Worm (Caenorhabditis elegans) whole organism, L1 larva: Measurements from ENCODE around the gene K12H6.10.

ENCODE experiments used
- Y116A8C.19 ChIP-seq: sonication (generic microtip); optimal IDR thresholded peaks from 2 replicates; lab custom pipeline; 2016; ENCODE audit warnings: missing compliant biosample characterization, missing genetic modification characterization, borderline replicate concordance
- aly-2 ChIP-seq: fragments of 150-350 bp; optimal IDR thresholded peaks from 2 replicates; lab custom pipeline; 2014; ENCODE audit warnings: missing biosample characterization, missing genetic modification characterization
- ama-1 ChIP-seq: fragments of 150-350 bp; optimal IDR thresholded peaks from 2 replicates; lab custom pipeline; 2014
- elt-2 ChIP-seq: sonication (generic microtip); optimal IDR thresholded peaks from 2 replicates; lab custom pipeline; 2016; ENCODE audit warnings: missing genetic modification characterization, mild to moderate bottlenecking, inconsistent platforms, missing compliant biosample characterization, missing genetic modification reagents
- fkh-4 ChIP-seq: sonication (generic microtip); optimal IDR thresholded peaks from 2 replicates; lab custom pipeline; 2016; ENCODE audit warnings: missing compliant biosample characterization, missing genetic modification characterization, borderline replicate concordance
- fos-1 ChIP-seq: fragments of 150-350 bp; optimal IDR thresholded peaks from 2 replicates; lab custom pipeline; 2014; ENCODE audit warnings: missing biosample characterization, missing genetic modification characterization
- lsy-2 ChIP-seq, 2 experiments: fragments of 150-350 bp; optimal IDR thresholded peaks; 2 replicates each; lab custom pipeline; 2014; ENCODE audit warnings: missing biosample characterization in 2 of 2, missing genetic modification characterization in 2 of 2
- mep-1 ChIP-seq: fragments of 150-350 bp; optimal IDR thresholded peaks from 2 replicates; lab custom pipeline; 2014; ENCODE audit warnings: missing biosample characterization, missing genetic modification characterization
- pag-3 ChIP-seq: sonication (generic microtip); optimal IDR thresholded peaks from 2 replicates; lab custom pipeline; 2017; ENCODE audit warnings: missing genetic modification characterization, mild to moderate bottlenecking, missing compliant biosample characterization, antibody characterized with exemption, borderline replicate concordance; ENCODE audit not compliant: insufficient read depth

DNA sequence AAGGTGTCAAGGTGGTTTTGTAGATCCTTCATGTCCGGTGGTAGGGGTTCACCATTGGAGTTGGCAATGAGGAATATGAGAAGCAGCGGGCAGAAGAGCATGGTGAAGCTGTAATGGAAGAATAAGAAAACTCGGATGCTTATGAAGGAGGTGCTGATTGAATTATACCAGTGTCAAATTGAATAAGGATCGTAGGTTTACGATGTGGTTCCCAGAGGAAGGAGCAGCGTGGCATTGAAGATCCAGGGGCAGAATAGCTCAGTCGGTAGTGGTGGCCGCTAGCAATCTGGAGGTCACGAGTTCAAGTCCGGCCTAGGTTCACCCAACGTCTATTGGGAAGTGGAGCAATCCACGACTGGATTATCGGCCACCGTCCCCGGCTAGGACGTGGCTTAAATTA lies 18.9 kb downstream of the K12H6.10 start, which contains the start of gene Y110A2AL.6:
- TF ChIP-seq fkh-4 (tag; lab: Kevin White, UChicago) = no peak
- no peak for TF ChIP-seq ama-1 (lab: Kevin White, UChicago)
- TF ChIP-seq mep-1 (tag; lab: Kevin White, UChicago) = no peak
- TF ChIP-seq aly-2 = no peak
- TF ChIP-seq Y116A8C.19 (tag; lab: Kevin White, UChicago) = no peak
- TF ChIP-seq pag-3 = no peak
- no peak for TF ChIP-seq lsy-2 (tag; optimal IDR thresholded peaks at IDR 0.05; lab: Kevin White, UChicago)
- TF ChIP-seq elt-2 (tag; lab: Kevin White, UChicago) = no peak
- no peak for TF ChIP-seq fos-1 (tag; lab: Kevin White, UChicago)
